Worm (Caenorhabditis elegans) whole organism, L3 larva: Measurements from ENCODE around the gene T05B4.10.

ENCODE experiments used
- ZK546.5 ChIP-seq: sonication (generic microtip); optimal IDR thresholded peaks from 2 replicates; lab custom pipeline; 2017; ENCODE audit warnings: missing biosample characterization, missing genetic modification characterization
- ceh-28 ChIP-seq: fragments of 150-350 bp; optimal IDR thresholded peaks from 2 replicates; lab custom pipeline; 2014; ENCODE audit warnings: missing biosample characterization, missing genetic modification reagents, missing genetic modification characterization
- elt-1 ChIP-seq: fragments of 150-350 bp; optimal IDR thresholded peaks from 2 replicates; lab custom pipeline; 2014; ENCODE audit warnings: missing biosample characterization, missing genetic modification characterization
- elt-3 ChIP-seq, 3 experiments: fragments of 150-350 bp in 1 of 3; sonication (generic microtip) in 2 of 3; optimal IDR thresholded peaks; 2 replicates in 2 of 3; 4 replicates in 1 of 3; lab custom pipeline; 2014 to 2017; ENCODE audit warnings: missing biosample characterization in 3 of 3, missing genetic modification characterization in 3 of 3
- jun-1 ChIP-seq: fragments of 150-350 bp; optimal IDR thresholded peaks from 2 replicates; lab custom pipeline; 2014; ENCODE audit warnings: missing biosample characterization, missing genetic modification reagents, missing genetic modification characterization
- nhr-11 ChIP-seq: fragments of 150-350 bp; optimal IDR thresholded peaks from 2 replicates; lab custom pipeline; 2014; ENCODE audit warnings: missing biosample characterization, missing genetic modification characterization
- nhr-237 ChIP-seq: fragments of 150-350 bp; optimal IDR thresholded peaks from 2 replicates; lab custom pipeline; 2014; ENCODE audit warnings: missing biosample characterization, missing genetic modification characterization
- nhr-25 ChIP-seq: sonication (generic microtip); optimal IDR thresholded peaks from 2 replicates; lab custom pipeline; 2017; ENCODE audit warnings: missing biosample characterization, missing genetic modification characterization
- pha-4 ChIP-seq: fragments of 150-350 bp; optimal IDR thresholded peaks from 2 replicates; lab custom pipeline; 2014; ENCODE audit warnings: missing biosample characterization, missing genetic modification reagents, missing genetic modification characterization

ce11 chrV:4094740-4095139 is 25.8 kb downstream of the T05B4.10 start, which contains the start of gene nhr-181:
- TF ChIP-seq ceh-28 (no peak), jun-1 (tag; lab: Kevin White, UChicago) (no peak), nhr-25 (no peak), elt-1 (no peak), elt-3 (tag; optimal IDR thresholded peaks at IDR 0.05; lab: Kevin White, UChicago) (no peak), nhr-237 (tag; lab: Kevin White, UChicago) (no peak), nhr-11 (tag; lab: Kevin White, UChicago) (no peak), ZK546.5 (tag; lab: Kevin White, UChicago) (no peak), pha-4 (tag; lab: Kevin White, UChicago) (no peak)
